Fruit fly (Drosophila melanogaster) whole organism, prepupa: ENCODE data around the gene EloB.
A peak's percentile ranks its signal among the peaks of the same experiment; 100 is the strongest.

Experiments used
- Blimp-1 ChIP-seq: fragments of 200-800 bp; sonication (Bioruptor generic); optimal IDR thresholded peaks from 3 replicates; lab custom pipeline; 2017; ENCODE audit warnings: missing biosample characterization, missing genetic modification characterization, mild to moderate bottlenecking, moderate library complexity, missing genetic modification reagents
- CG10669 ChIP-seq: fragments of 200-800 bp; sonication (Bioruptor generic); optimal IDR thresholded peaks from 3 replicates; lab custom pipeline; 2018; ENCODE audit warnings: missing biosample characterization, mild to moderate bottlenecking, missing genetic modification characterization, moderate library complexity
- CG11294 ChIP-seq: fragments of 200-800 bp; sonication (Bioruptor generic); IDR thresholded peaks from 2 replicates; pipeline ENCODE4 v1.3.6; 2022; ENCODE audit warnings: missing biosample characterization, missing genetic modification characterization
- CG11762 ChIP-seq: fragments of 200-800 bp; sonication (Bioruptor generic); optimal IDR thresholded peaks from 3 replicates; lab custom pipeline; 2016; ENCODE audit warnings: missing biosample characterization, missing genetic modification characterization; ENCODE audit not compliant: insufficient read depth
- CG11902 ChIP-seq: fragments of 200-800 bp; sonication (Bioruptor generic); optimal IDR thresholded peaks from 3 replicates; lab custom pipeline; 2016; ENCODE audit warnings: missing biosample characterization, missing genetic modification characterization
- CG15336 ChIP-seq: fragments of 200-800 bp; sonication (Bioruptor generic); IDR thresholded peaks from 2 replicates; pipeline ENCODE4 v1.3.6; 2022; ENCODE audit warnings: missing biosample characterization, missing genetic modification characterization
- CG1621 ChIP-seq: fragments of 200-800 bp; sonication (Bioruptor generic); optimal IDR thresholded peaks from 3 replicates; lab custom pipeline; 2018; ENCODE audit warnings: missing biosample characterization, mild to moderate bottlenecking, missing genetic modification characterization
- CG3032 ChIP-seq: fragments of 200-800 bp; optimal IDR thresholded peaks from 2 replicates; lab custom pipeline; 2019; ENCODE audit warnings: missing biosample characterization, mild to moderate bottlenecking, missing genetic modification characterization, moderate library complexity
- CG31627 ChIP-seq: fragments of 200-800 bp; sonication (Bioruptor generic); optimal IDR thresholded peaks from 3 replicates; lab custom pipeline; 2016; ENCODE audit warnings: missing biosample characterization, missing genetic modification characterization
- CG34406 ChIP-seq: fragments of 200-800 bp; sonication (Bioruptor generic); optimal IDR thresholded peaks from 3 replicates; lab custom pipeline; 2016; ENCODE audit warnings: missing biosample characterization, missing genetic modification characterization
- CG6163 ChIP-seq: fragments of 200-800 bp; sonication (Bioruptor generic); IDR thresholded peaks from 3 replicates; pipeline ENCODE4 v1.3.6; 2022; ENCODE audit warnings: missing biosample characterization, missing genetic modification characterization
- CG6792 ChIP-seq: fragments of 200-800 bp; sonication (Bioruptor generic); optimal IDR thresholded peaks from 3 replicates; lab custom pipeline; 2016; ENCODE audit warnings: missing biosample characterization, missing genetic modification characterization
- CG6808 ChIP-seq: fragments of 200-800 bp; sonication (Bioruptor generic); optimal IDR thresholded peaks from 3 replicates; lab custom pipeline; 2017; ENCODE audit warnings: missing biosample characterization, missing genetic modification characterization, mild to moderate bottlenecking, moderate library complexity, missing genetic modification reagents
- CG7368 ChIP-seq: fragments of 200-800 bp; sonication (Bioruptor generic); optimal IDR thresholded peaks from 3 replicates; lab custom pipeline; 2016; ENCODE audit warnings: missing biosample characterization, missing genetic modification characterization
- CG8119 ChIP-seq: fragments of 200-800 bp; sonication (Bioruptor generic); IDR thresholded peaks from 3 replicates; pipeline ENCODE4 v1.3.6; 2022; ENCODE audit warnings: missing biosample characterization, missing genetic modification characterization
- CG8319 ChIP-seq: fragments of 200-800 bp; sonication (Bioruptor generic); optimal IDR thresholded peaks from 3 replicates; lab custom pipeline; 2016; ENCODE audit warnings: missing biosample characterization, missing genetic modification characterization
- CG8632 ChIP-seq: fragments of 200-800 bp; sonication (Bioruptor generic); optimal IDR thresholded peaks from 3 replicates; lab custom pipeline; 2016; ENCODE audit warnings: missing biosample characterization, missing genetic modification characterization
- Eip75B ChIP-seq: fragments of 200-800 bp; sonication (Bioruptor generic); optimal IDR thresholded peaks from 3 replicates; lab custom pipeline; 2016; ENCODE audit warnings: missing biosample characterization, missing genetic modification characterization
- Eip78C ChIP-seq: fragments of 200-800 bp; sonication (Bioruptor generic); peaks from one replicate; lab custom pipeline; 2016; ENCODE audit warnings: missing biosample characterization, missing genetic modification characterization
- Eip93F ChIP-seq: fragments of 200-800 bp; sonication (Bioruptor generic); optimal IDR thresholded peaks from 2 replicates; lab custom pipeline; 2016; ENCODE audit warnings: missing biosample characterization, mild to moderate bottlenecking, missing genetic modification characterization
- Ets21C ChIP-seq: fragments of 200-800 bp; sonication (Bioruptor generic); optimal IDR thresholded peaks from 3 replicates; lab custom pipeline; 2016; ENCODE audit warnings: missing biosample characterization, missing genetic modification characterization
- Ets96B ChIP-seq: fragments of 200-800 bp; optimal IDR thresholded peaks from 2 replicates; lab custom pipeline; 2019; ENCODE audit warnings: missing biosample characterization, mild to moderate bottlenecking, missing genetic modification characterization, moderate library complexity
- Gug ChIP-seq: fragments of 200-800 bp; sonication (Bioruptor generic); IDR thresholded peaks from 2 replicates; pipeline ENCODE4 v1.3.6; 2022; ENCODE audit warnings: missing biosample characterization, missing genetic modification characterization
- Hr38 ChIP-seq: sonication (Bioruptor generic); optimal IDR thresholded peaks from 2 replicates; lab custom pipeline; 2016; ENCODE audit warnings: missing biosample characterization, missing genetic modification characterization
- Hr39 ChIP-seq: fragments of 200-800 bp; sonication (Bioruptor generic); optimal IDR thresholded peaks from 2 replicates; lab custom pipeline; 2016; ENCODE audit warnings: missing biosample characterization, missing genetic modification characterization
- Lpt ChIP-seq: fragments of 200-800 bp; sonication (Bioruptor generic); optimal IDR thresholded peaks from 3 replicates; lab custom pipeline; 2016; ENCODE audit warnings: missing biosample characterization, missing genetic modification characterization
- Met ChIP-seq: fragments of 200-800 bp; sonication (Bioruptor generic); optimal IDR thresholded peaks from 3 replicates; lab custom pipeline; 2016; ENCODE audit warnings: missing biosample characterization, missing genetic modification characterization
- Smox ChIP-seq: fragments of 200-800 bp; sonication (Bioruptor generic); optimal IDR thresholded peaks from 3 replicates; lab custom pipeline; 2016; ENCODE audit warnings: missing biosample characterization, missing genetic modification characterization
- Sox102F ChIP-seq: fragments of 200-800 bp; sonication (Bioruptor generic); optimal IDR thresholded peaks from 2 replicates; lab custom pipeline; 2016; ENCODE audit warnings: missing biosample characterization, mild to moderate bottlenecking, missing genetic modification characterization
- Sox14 ChIP-seq: fragments of 200-800 bp; sonication (Bioruptor generic); optimal IDR thresholded peaks from 3 replicates; lab custom pipeline; 2016; ENCODE audit warnings: missing biosample characterization, missing genetic modification characterization
- Sox15 ChIP-seq: fragments of 200-800 bp; sonication (Bioruptor generic); optimal IDR thresholded peaks from 3 replicates; lab custom pipeline; 2016; ENCODE audit warnings: missing biosample characterization, missing genetic modification characterization
- achi ChIP-seq: fragments of 200-800 bp; sonication (Bioruptor generic); optimal IDR thresholded peaks from 3 replicates; lab custom pipeline; 2016; ENCODE audit warnings: missing biosample characterization, missing genetic modification characterization
- acj6 ChIP-seq: fragments of 200-800 bp; sonication (Bioruptor generic); optimal IDR thresholded peaks from 3 replicates; lab custom pipeline; 2016; ENCODE audit warnings: missing biosample characterization, missing genetic modification characterization
- cyc ChIP-seq: fragments of 200-800 bp; sonication (Bioruptor generic); optimal IDR thresholded peaks from 3 replicates; lab custom pipeline; 2016; ENCODE audit warnings: missing biosample characterization, missing genetic modification characterization
- dsx ChIP-seq: fragments of 200-800 bp; optimal IDR thresholded peaks from 3 replicates; lab custom pipeline; 2019; ENCODE audit warnings: missing biosample characterization, mild to moderate bottlenecking, missing genetic modification characterization, moderate library complexity; ENCODE audit not compliant: poor library complexity, severe bottlenecking
- eg ChIP-seq: fragments of 200-800 bp; sonication (Bioruptor generic); IDR thresholded peaks from 3 replicates; pipeline ENCODE4 v1.3.6; 2022; ENCODE audit warnings: missing biosample characterization, missing genetic modification characterization
- esn ChIP-seq: fragments of 200-800 bp; sonication (Bioruptor generic); optimal IDR thresholded peaks from 2 replicates; lab custom pipeline; 2016; ENCODE audit warnings: missing biosample characterization, mild to moderate bottlenecking, missing genetic modification characterization, moderate library complexity
- fd59A ChIP-seq: fragments of 200-800 bp; sonication (Bioruptor generic); optimal IDR thresholded peaks from 2 replicates; lab custom pipeline; 2017; ENCODE audit warnings: missing biosample characterization, mild to moderate bottlenecking, missing genetic modification characterization, missing genetic modification reagents
- fkh ChIP-seq: fragments of 200-800 bp; sonication (Bioruptor generic); optimal IDR thresholded peaks from 3 replicates; lab custom pipeline; 2017; ENCODE audit warnings: missing biosample characterization, mild to moderate bottlenecking, missing genetic modification characterization, moderate library complexity
- lz ChIP-seq: fragments of 200-800 bp; sonication (Bioruptor generic); optimal IDR thresholded peaks from 3 replicates; lab custom pipeline; 2016; ENCODE audit warnings: missing biosample characterization, missing genetic modification characterization
- pdm3 ChIP-seq: fragments of 200-800 bp; sonication (Bioruptor generic); optimal IDR thresholded peaks from 3 replicates; lab custom pipeline; 2016; ENCODE audit warnings: missing biosample characterization, missing genetic modification characterization
- salr ChIP-seq, 2 experiments: fragments of 200-800 bp; sonication (Bioruptor generic); optimal IDR thresholded peaks; 3 replicates each; lab custom pipeline; 2016 to 2018; ENCODE audit warnings: missing biosample characterization in 2 of 2, missing genetic modification characterization in 2 of 2, mild to moderate bottlenecking in 1 of 2
- svp ChIP-seq: fragments of 200-800 bp; sonication (Bioruptor generic); peaks from one replicate; lab custom pipeline; 2016; ENCODE audit warnings: missing biosample characterization, missing genetic modification characterization
- topi ChIP-seq: fragments of 200-800 bp; sonication (Bioruptor generic); optimal IDR thresholded peaks from 3 replicates; lab custom pipeline; 2016; ENCODE audit warnings: missing biosample characterization, missing genetic modification characterization

EloB gene

dm6 chr3R:20579816-20580215, at the start of gene EloB, which contains the start of gene Srp14:
EloB (minus strand) TSS chr3R:20579850.
Srp14 (plus strand) TSS chr3R:20580115.
- no peak for TF ChIP-seq Sox102F (GFP tag; lab: Kevin White, UChicago)
- peak; percentile 77 for TF ChIP-seq CG6163
- peak; percentile 31 for TF ChIP-seq Blimp-1 (GFP tag; lab: Kevin White, UChicago)
- TF ChIP-seq CG8319 (GFP tag; lab: Kevin White, UChicago): peak; percentile 44
- peak; percentile 79 for TF ChIP-seq CG31627 (GFP tag; lab: Kevin White, UChicago)
- no peak for TF ChIP-seq salr (GFP tag; optimal IDR thresholded peaks at IDR 0.05; lab: Kevin White, UChicago)
- TF ChIP-seq svp: peak; percentile 96
- peak; percentile 44 for TF ChIP-seq CG11762 (GFP tag; lab: Kevin White, UChicago)
- peak; percentile 85 for TF ChIP-seq acj6 (GFP tag; lab: Kevin White, UChicago)
- TF ChIP-seq CG15336 (GFP tag; lab: Robert Waterston, UW): peak; percentile 61
- TF ChIP-seq fkh: peak; percentile 59
- peak; percentile 74 for TF ChIP-seq Eip75B
- no peak for TF ChIP-seq CG7368 (GFP tag; lab: Kevin White, UChicago)
- peak; percentile 85 for TF ChIP-seq Hr39
- peak; percentile 52 for TF ChIP-seq Sox15 (GFP tag; lab: Kevin White, UChicago)
- peak; percentile 67 for TF ChIP-seq Ets96B (tag; lab: Kevin White, UChicago)
- peak; percentile 55 for TF ChIP-seq Gug (GFP tag; lab: Robert Waterston, UW)
- TF ChIP-seq Hr38 (GFP tag; lab: Kevin White, UChicago): no peak
- peak; percentile 74 for TF ChIP-seq Eip93F (GFP tag; lab: Kevin White, UChicago)
- TF ChIP-seq Eip78C: peak; percentile 93
- no peak for TF ChIP-seq CG11294 (GFP tag; lab: Robert Waterston, UW)
- TF ChIP-seq CG11902 (GFP tag; lab: Kevin White, UChicago): peak; percentile 61
- TF ChIP-seq CG8632: peak; percentile 55
- no peak for TF ChIP-seq pdm3
- TF ChIP-seq CG6792: peak; percentile 63
- TF ChIP-seq topi (GFP tag; lab: Kevin White, UChicago): peak; percentile 78
- TF ChIP-seq achi (GFP tag; lab: Kevin White, UChicago): peak; percentile 100
- peak; percentile 32 for TF ChIP-seq Lpt
- peak; percentile 89 for TF ChIP-seq esn (GFP tag; lab: Kevin White, UChicago)
- peak; percentile 1 for TF ChIP-seq fd59A
- TF ChIP-seq Ets21C (GFP tag; lab: Kevin White, UChicago): peak; percentile 72
- TF ChIP-seq eg (GFP tag; lab: Robert Waterston, UW): peak; percentile 80
- peak; percentile 81 for TF ChIP-seq cyc (GFP tag; lab: Kevin White, UChicago)
- peak; percentile 86 for TF ChIP-seq Sox14 (GFP tag; lab: Kevin White, UChicago)
- peak; percentile 60 for TF ChIP-seq CG34406 (GFP tag; lab: Kevin White, UChicago)
- TF ChIP-seq CG10669: no peak
- TF ChIP-seq CG6808 (GFP tag; lab: Kevin White, UChicago): no peak
- TF ChIP-seq Smox: no peak
- TF ChIP-seq dsx (GFP tag; lab: Kevin White, UChicago): peak; percentile 69
- TF ChIP-seq lz (GFP tag; lab: Kevin White, UChicago): peak; percentile 84
- peak; percentile 47 for TF ChIP-seq CG1621
- peak; percentile 82 for TF ChIP-seq CG3032 (tag; lab: Kevin White, UChicago)
- peak; percentile 65 for TF ChIP-seq CG8119 (GFP tag; lab: Robert Waterston, UW)
- TF ChIP-seq Met (GFP tag; lab: Kevin White, UChicago): no peak
- TF ChIP-seq, all 60 proteins: peak for 34
